Fruit fly (Drosophila melanogaster) whole organism, embryonic: ENCODE results near the gene ppk30.

Experiments
- B-H2 ChIP-seq: fragments of 200-800 bp; sonication (Bioruptor generic); optimal IDR thresholded peaks from 2 replicates; lab custom pipeline; 2018; ENCODE audit warnings: missing biosample characterization, mild to moderate bottlenecking, missing genetic modification characterization
- CG12155 ChIP-seq: fragments of 200-800 bp; sonication (Bioruptor generic); optimal IDR thresholded peaks from 3 replicates; lab custom pipeline; 2016; ENCODE audit warnings: missing biosample characterization, missing genetic modification characterization
- CG12769 ChIP-seq: fragments of 200-800 bp; sonication (Bioruptor generic); optimal IDR thresholded peaks from 2 replicates; lab custom pipeline; 2019; ENCODE audit warnings: missing biosample characterization, mild to moderate bottlenecking, missing genetic modification characterization, moderate library complexity
- CG13424 ChIP-seq: fragments of 200-800 bp; sonication (Bioruptor generic); optimal IDR thresholded peaks from 2 replicates; lab custom pipeline; 2019; ENCODE audit warnings: missing biosample characterization, mild to moderate bottlenecking, missing genetic modification characterization, moderate library complexity
- CG14441 ChIP-seq: fragments of 200-800 bp; sonication (Bioruptor generic); IDR thresholded peaks from 2 replicates; pipeline ENCODE4 v1.3.6; 2022; ENCODE audit warnings: missing biosample characterization, missing genetic modification characterization
- CG1529 ChIP-seq: fragments of 200-800 bp; sonication (Bioruptor generic); optimal IDR thresholded peaks from 3 replicates; lab custom pipeline; 2018; ENCODE audit warnings: missing biosample characterization, missing genetic modification characterization
- CG17361 ChIP-seq: fragments of 200-800 bp; sonication (Bioruptor generic); IDR thresholded peaks from 3 replicates; pipeline ENCODE4 v1.3.6; 2022; ENCODE audit warnings: missing biosample characterization, missing genetic modification characterization
- CG18599 ChIP-seq: fragments of 200-800 bp; sonication (Bioruptor generic); optimal IDR thresholded peaks from 3 replicates; lab custom pipeline; 2017; ENCODE audit warnings: missing biosample characterization, missing genetic modification characterization, mild to moderate bottlenecking, moderate library complexity, missing genetic modification reagents
- CG3838 ChIP-seq: fragments of 200-800 bp; sonication (Bioruptor generic); optimal IDR thresholded peaks from 3 replicates; lab custom pipeline; 2016; ENCODE audit warnings: missing biosample characterization, missing genetic modification characterization
- CG4404 ChIP-seq: fragments of 200-800 bp; sonication (Bioruptor generic); IDR thresholded peaks from 2 replicates; pipeline ENCODE4 v1.3.6; 2022; ENCODE audit warnings: missing biosample characterization, missing genetic modification characterization
- CG4730 ChIP-seq: fragments of 200-800 bp; sonication (Bioruptor generic); IDR thresholded peaks from 2 replicates; pipeline ENCODE4 v1.3.6; 2022; ENCODE audit warnings: missing biosample characterization, missing genetic modification characterization
- CG4854 ChIP-seq: fragments of 200-800 bp; sonication (Bioruptor generic); optimal IDR thresholded peaks from 2 replicates; lab custom pipeline; 2016; ENCODE audit warnings: missing biosample characterization, missing genetic modification characterization, inconsistent platforms
- CG5245 ChIP-seq: fragments of 200-800 bp; sonication (Bioruptor generic); optimal IDR thresholded peaks from 3 replicates; lab custom pipeline; 2016; ENCODE audit warnings: missing biosample characterization, missing genetic modification characterization
- CG8359 ChIP-seq: fragments of 200-800 bp; sonication (Bioruptor generic); optimal IDR thresholded peaks from 2 replicates; lab custom pipeline; 2017; ENCODE audit warnings: missing biosample characterization, mild to moderate bottlenecking, missing genetic modification characterization, borderline replicate concordance
- CG8388 ChIP-seq: fragments of 200-800 bp; sonication (Bioruptor generic); optimal IDR thresholded peaks from 2 replicates; lab custom pipeline; 2019; ENCODE audit warnings: missing biosample characterization, mild to moderate bottlenecking, missing genetic modification characterization, moderate library complexity
- CG9817 ChIP-seq: fragments of 200-800 bp; sonication (Bioruptor generic); optimal IDR thresholded peaks from 2 replicates; lab custom pipeline; 2018; ENCODE audit warnings: missing biosample characterization, mild to moderate bottlenecking, missing genetic modification characterization, moderate library complexity
- CoRest ChIP-seq: fragments of 200-800 bp; sonication (Bioruptor generic); optimal IDR thresholded peaks from 3 replicates; lab custom pipeline; 2018; ENCODE audit warnings: missing biosample characterization, mild to moderate bottlenecking, missing genetic modification characterization, moderate library complexity
- Dad ChIP-seq: fragments of 200-800 bp; sonication (Bioruptor generic); optimal IDR thresholded peaks from 3 replicates; lab custom pipeline; 2016; ENCODE audit warnings: missing biosample characterization, missing genetic modification characterization
- Dbx ChIP-seq: fragments of 200-800 bp; sonication (Bioruptor generic); IDR thresholded peaks from 3 replicates; pipeline ENCODE4 v1.3.6; 2022; ENCODE audit warnings: missing biosample characterization, missing genetic modification characterization
- Dll ChIP-seq: fragments of 200-800 bp; sonication (Bioruptor generic); IDR thresholded peaks from 4 replicates; pipeline ENCODE4 v1.3.6; 2022; ENCODE audit warnings: missing biosample characterization, missing genetic modification characterization; ENCODE audit not compliant: partially characterized antibody
- Fer3 ChIP-seq: fragments of 200-800 bp; sonication (Bioruptor generic); optimal IDR thresholded peaks from 2 replicates; lab custom pipeline; 2018; ENCODE audit warnings: missing biosample characterization, mild to moderate bottlenecking, missing genetic modification characterization, moderate library complexity
- HmgZ ChIP-seq: fragments of 200-800 bp; sonication (Bioruptor generic); optimal IDR thresholded peaks from 2 replicates; lab custom pipeline; 2018; ENCODE audit warnings: missing biosample characterization, mild to moderate bottlenecking, missing genetic modification characterization
- Hr39 ChIP-seq: fragments of >200 bp; optimal IDR thresholded peaks from 2 replicates; lab custom pipeline; 2017
- Hr51 ChIP-seq, 2 experiments: fragments of 200-800 bp; sonication (Bioruptor generic); optimal IDR thresholded peaks; 2 replicates in 1 of 2; 3 replicates in 1 of 2; lab custom pipeline; 2016 to 2018; ENCODE audit warnings: missing biosample characterization in 2 of 2, missing genetic modification characterization in 2 of 2, mild to moderate bottlenecking in 1 of 2, moderate library complexity in 1 of 2
- Hsf ChIP-seq: fragments of 200-800 bp; sonication (Bioruptor generic); optimal IDR thresholded peaks from 3 replicates; lab custom pipeline; 2016; ENCODE audit warnings: missing biosample characterization, missing genetic modification characterization
- MESR4 ChIP-seq: fragments of 200-800 bp; sonication (Bioruptor generic); optimal IDR thresholded peaks from 2 replicates; lab custom pipeline; 2018; ENCODE audit warnings: missing biosample characterization, mild to moderate bottlenecking, missing genetic modification characterization, moderate library complexity
- Mad ChIP-seq: fragments of 200-800 bp; sonication (Bioruptor generic); optimal IDR thresholded peaks from 2 replicates; lab custom pipeline; 2016; ENCODE audit warnings: missing biosample characterization, missing genetic modification characterization
- Med ChIP-seq: fragments of 200-800 bp; sonication (Bioruptor generic); peaks from one replicate; lab custom pipeline; 2016; ENCODE audit warnings: missing biosample characterization, missing genetic modification characterization, mild to moderate bottlenecking, inconsistent platforms, moderate library complexity
- NC2α ChIP-seq: fragments of 200-800 bp; sonication (Bioruptor generic); optimal IDR thresholded peaks from 2 replicates; lab custom pipeline; 2016; ENCODE audit warnings: missing biosample characterization, missing genetic modification characterization
- Nf-YA ChIP-seq: fragments of 200-800 bp; sonication (Bioruptor generic); IDR thresholded peaks from 2 replicates; pipeline ENCODE4 v1.3.6; 2022; ENCODE audit warnings: missing biosample characterization, missing genetic modification characterization
- PHDP ChIP-seq: fragments of 200-800 bp; sonication (Bioruptor generic); optimal IDR thresholded peaks from 3 replicates; lab custom pipeline; 2018; ENCODE audit warnings: missing biosample characterization, mild to moderate bottlenecking, missing genetic modification characterization, moderate library complexity
- ap ChIP-seq: fragments of 200-800 bp; sonication (Bioruptor generic); IDR thresholded peaks from 2 replicates; pipeline ENCODE4 v1.3.6; 2022; ENCODE audit warnings: missing biosample characterization, missing genetic modification characterization
- ato ChIP-seq: fragments of 200-800 bp; sonication (Bioruptor generic); IDR thresholded peaks from 2 replicates; pipeline ENCODE4 v1.3.6; 2022; ENCODE audit warnings: missing biosample characterization, missing genetic modification characterization; ENCODE audit not compliant: partially characterized antibody
- bab2 ChIP-seq: fragments of 200-800 bp; sonication (Bioruptor generic); optimal IDR thresholded peaks from 2 replicates; lab custom pipeline; 2016; ENCODE audit warnings: missing biosample characterization, missing genetic modification characterization
- caup ChIP-seq: fragments of 200-800 bp; sonication (Bioruptor generic); optimal IDR thresholded peaks from 3 replicates; lab custom pipeline; 2017; ENCODE audit warnings: missing biosample characterization, mild to moderate bottlenecking, missing genetic modification characterization, moderate library complexity; ENCODE audit not compliant: severe bottlenecking
- ci ChIP-seq: fragments of 200-800 bp; sonication (Bioruptor generic); IDR thresholded peaks from 3 replicates; pipeline ENCODE4 v1.3.6; 2022; ENCODE audit warnings: missing biosample characterization, missing genetic modification characterization
- croc ChIP-seq: fragments of 200-800 bp; sonication (Bioruptor generic); conservative IDR thresholded peaks from 3 replicates; pipeline ENCODE4 v1.3.6; 2022; ENCODE audit warnings: missing biosample characterization, missing genetic modification characterization
- crol ChIP-seq: fragments of 200-800 bp; sonication (Bioruptor generic); IDR thresholded peaks from 2 replicates; pipeline ENCODE4 v1.3.6; 2022; ENCODE audit warnings: missing biosample characterization, missing genetic modification characterization
- danr ChIP-seq: fragments of 200-800 bp; sonication (Bioruptor generic); IDR thresholded peaks from 2 replicates; pipeline ENCODE4 v1.3.6; 2022; ENCODE audit warnings: missing biosample characterization, missing genetic modification characterization
- ewg ChIP-seq: fragments of 200-800 bp; sonication (Bioruptor generic); optimal IDR thresholded peaks from 3 replicates; lab custom pipeline; 2017; ENCODE audit warnings: mild to moderate bottlenecking, missing biosample characterization, missing genetic modification reagents, missing genetic modification characterization
- jumu ChIP-seq: fragments of 200-800 bp; sonication (Bioruptor generic); optimal IDR thresholded peaks from 3 replicates; lab custom pipeline; 2016; ENCODE audit warnings: missing biosample characterization, missing genetic modification characterization
- nerfin-2 ChIP-seq: fragments of 200-800 bp; sonication (Bioruptor generic); IDR thresholded peaks from 2 replicates; pipeline ENCODE4 v1.3.6; 2022; ENCODE audit warnings: missing biosample characterization, missing genetic modification characterization; ENCODE audit not compliant: partially characterized antibody
- p53 ChIP-seq: fragments of 200-800 bp; sonication (Bioruptor generic); optimal IDR thresholded peaks from 2 replicates; lab custom pipeline; 2016; ENCODE audit warnings: missing biosample characterization, missing genetic modification characterization
- pita ChIP-seq: fragments of 200-800 bp; sonication (Bioruptor generic); optimal IDR thresholded peaks from 2 replicates; lab custom pipeline; 2017; ENCODE audit warnings: missing biosample characterization, mild to moderate bottlenecking, missing genetic modification characterization
- twi ChIP-seq: fragments of 200-800 bp; optimal IDR thresholded peaks from 2 replicates; lab custom pipeline; 2019; ENCODE audit warnings: missing biosample characterization, mild to moderate bottlenecking, missing genetic modification characterization, moderate library complexity
- vnd ChIP-seq: fragments of 200-800 bp; sonication (Bioruptor generic); IDR thresholded peaks from 3 replicates; pipeline ENCODE4 v1.3.6; 2022; ENCODE audit warnings: missing biosample characterization, missing genetic modification characterization; ENCODE audit not compliant: partially characterized antibody
- wek ChIP-seq: fragments of 200-800 bp; sonication (Bioruptor generic); optimal IDR thresholded peaks from 3 replicates; lab custom pipeline; 2018; ENCODE audit warnings: missing biosample characterization, mild to moderate bottlenecking, missing genetic modification characterization, moderate library complexity
- yki ChIP-seq: fragments of >200 bp; optimal IDR thresholded peaks from 3 replicates; lab custom pipeline; 2018
- z ChIP-seq: fragments of 200-800 bp; sonication (Bioruptor generic); IDR thresholded peaks from 3 replicates; pipeline ENCODE4 v1.3.6; 2022; ENCODE audit warnings: missing biosample characterization, missing genetic modification characterization
- zen2 ChIP-seq: fragments of 200-800 bp; sonication (Bioruptor generic); IDR thresholded peaks from 3 replicates; pipeline ENCODE4 v1.3.6; 2022; ENCODE audit warnings: missing biosample characterization, missing genetic modification characterization; ENCODE audit not compliant: partially characterized antibody

ppk30 gene

DNA sequence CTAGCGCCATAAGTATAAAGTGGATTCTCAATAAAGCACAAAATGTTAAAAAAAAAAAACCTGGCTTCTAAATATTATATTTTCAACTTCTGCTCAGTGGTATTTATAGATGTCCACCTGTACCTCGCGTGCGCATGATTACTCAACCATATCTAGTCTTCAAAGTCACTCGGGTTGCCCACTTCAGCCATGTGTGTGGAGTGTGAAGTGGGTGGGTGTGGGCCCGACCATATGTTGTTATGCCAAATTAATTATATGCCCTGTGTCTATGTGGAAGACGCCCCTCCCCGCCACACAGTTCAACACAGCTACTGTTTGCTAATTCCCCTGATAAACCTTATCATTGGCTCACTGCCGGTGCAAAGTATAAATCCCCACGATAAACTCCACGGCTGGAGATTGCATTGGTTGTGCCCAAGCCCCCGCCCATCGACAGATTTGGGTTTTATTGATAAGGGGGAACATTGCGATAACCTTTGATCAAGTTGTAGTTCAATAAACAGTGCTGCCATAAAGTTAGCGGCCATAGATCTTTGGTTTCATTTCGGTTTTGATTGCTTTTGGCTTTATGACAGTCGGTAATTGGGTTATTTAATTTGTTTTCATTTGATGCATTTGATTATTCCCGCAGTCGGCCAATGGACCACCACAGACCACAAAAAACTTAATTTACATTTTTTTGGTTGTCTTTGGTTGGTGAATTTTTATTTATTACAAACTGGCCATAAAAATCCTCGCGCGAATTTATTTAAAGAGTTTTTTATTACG lies 48.1 kb upstream of the ppk30 start (continued):
- TF ChIP-seq vnd (GFP tag; lab: Robert Waterston, UW) (no peak), Mad (GFP tag; lab: Kevin White, UChicago) (no peak), PHDP (tag; lab: Kevin White, UChicago) (no peak), zen2 (GFP tag; lab: Robert Waterston, UW) (no peak), crol (GFP tag; lab: Robert Waterston, UW) (peak; percentile 46), HmgZ (tag; lab: Kevin White, UChicago) (no peak), ap (GFP tag; lab: Robert Waterston, UW) (no peak), Nf-YA (GFP tag; lab: Robert Waterston, UW) (no peak), wek (GFP tag; lab: Kevin White, UChicago) (peak; percentile 12), CG8359 (no peak), B-H2 (no peak), Hr51 (GFP tag; optimal IDR thresholded peaks at IDR 0.05; lab: Kevin White, UChicago) (peak in 1 of 2 experiments; percentile 9), CG3838 (GFP tag; lab: Kevin White, UChicago) (no peak), Fer3 (no peak), CG9817 (tag; lab: Kevin White, UChicago) (no peak), croc (GFP tag; lab: Robert Waterston, UW) (no peak), Hsf (GFP tag; lab: Kevin White, UChicago) (no peak), CG17361 (GFP tag; lab: Robert Waterston, UW) (no peak), CG14441 (GFP tag; lab: Robert Waterston, UW) (no peak), Dll (GFP tag; lab: Robert Waterston, UW) (no peak), p53 (GFP tag; lab: Kevin White, UChicago) (no peak), NC2α (no peak), bab2 (no peak), Dad (GFP tag; lab: Kevin White, UChicago) (no peak), CG18599 (GFP tag; lab: Kevin White, UChicago) (peak; percentile 17), pita (GFP tag; lab: Kevin White, UChicago) (no peak), CG4730 (GFP tag; lab: Robert Waterston, UW) (no peak), ci (GFP tag; lab: Robert Waterston, UW) (no peak), nerfin-2 (no peak), yki (lab: Kevin White, UChicago) (no peak), ato (GFP tag; lab: Robert Waterston, UW) (no peak), CG4854 (GFP tag; lab: Kevin White, UChicago) (no peak), danr (GFP tag; lab: Robert Waterston, UW) (no peak), Hr39 (no peak), CoRest (no peak), Dbx (GFP tag; lab: Robert Waterston, UW) (0 out of 3 replicates have a peak, but pooled peaks have one; percentile 20), caup (peak; percentile 29), CG4404 (GFP tag; lab: Robert Waterston, UW) (no peak), twi (tag; lab: Kevin White, UChicago) (peak; percentile 34), CG12155 (no peak), Med (GFP tag; lab: Kevin White, UChicago) (peak; percentile 74), z (GFP tag; lab: Robert Waterston, UW) (no peak), MESR4 (no peak), CG8388 (GFP tag; lab: Kevin White, UChicago) (peak; percentile 81), jumu (GFP tag; lab: Kevin White, UChicago) (no peak), CG12769 (no peak), CG13424 (tag; lab: Kevin White, UChicago) (no peak), CG1529 (GFP tag; lab: Kevin White, UChicago) (no peak), ewg (GFP tag; lab: Kevin White, UChicago) (no peak), CG5245 (no peak)
